Worm (Caenorhabditis elegans) whole organism, young adult: ENCODE data around the gene Y41C4A.7.

Experiments
- akir-1 ChIP-seq: fragments of 200-800 bp; sonication (Bioruptor generic); optimal IDR thresholded peaks from 2 replicates; lab custom pipeline; 2018; ENCODE audit warnings: mild to moderate bottlenecking, missing genetic modification characterization, moderate library complexity, missing compliant biosample characterization
- dox-1 ChIP-seq: fragments of 200-800 bp; sonication (Bioruptor generic); IDR thresholded peaks from 2 replicates; pipeline ENCODE4 v1.3.6; 2022; ENCODE audit warnings: missing genetic modification reagents, missing genetic modification characterization, missing compliant biosample characterization
- let-526 ChIP-seq: fragments of 200-800 bp; sonication (Bioruptor generic); IDR thresholded peaks from 2 replicates; pipeline ENCODE4 v1.3.6; 2022; ENCODE audit warnings: missing genetic modification reagents, missing genetic modification characterization, missing compliant biosample characterization
- pha-4 ChIP-seq: fragments of 150-350 bp; sonication (generic microtip); optimal IDR thresholded peaks from 2 replicates; lab custom pipeline; 2014; ENCODE audit warnings: missing biosample characterization, missing genetic modification reagents, missing genetic modification characterization
- sea-2 ChIP-seq: fragments of 200-800 bp; sonication (Bioruptor generic); IDR thresholded peaks from 2 replicates; pipeline ENCODE4 v1.3.6; 2022; ENCODE audit warnings: missing genetic modification characterization, missing compliant biosample characterization
- ztf-26 ChIP-seq: sonication (generic microtip); optimal IDR thresholded peaks from 2 replicates; lab custom pipeline; 2017; ENCODE audit warnings: missing genetic modification characterization, missing compliant biosample characterization

ce11 chrIII:11659804-11660203 is 38.9 kb upstream of the Y41C4A.7 start:
- TF ChIP-seq pha-4 (tag; lab: Kevin White, UChicago) (no peak), akir-1 (GFP tag; lab: Kevin White, UChicago) (no peak), let-526 (GFP tag; lab: Robert Waterston, UW) (no peak), ztf-26 (tag; lab: Kevin White, UChicago) (no peak), sea-2 (GFP tag; lab: Robert Waterston, UW) (no peak), dox-1 (GFP tag; lab: Robert Waterston, UW) (peak; percentile 10; the same call in 1 of the 2 replicates)
